Worm (Caenorhabditis elegans) whole organism, L2 larva: ENCODE data around the gene Y37H2A.1.

Experiments used
- C34F6.9 ChIP-seq: fragments of 150-350 bp; optimal IDR thresholded peaks from 2 replicates; lab custom pipeline; 2014; ENCODE audit warnings: missing biosample characterization, missing genetic modification characterization
- F13H6.1 ChIP-seq: sonication (generic microtip); optimal IDR thresholded peaks from 2 replicates; lab custom pipeline; 2016; ENCODE audit warnings: missing genetic modification characterization, missing compliant biosample characterization
- R02D3.7 ChIP-seq: fragments of 150-350 bp; optimal IDR thresholded peaks from 2 replicates; lab custom pipeline; 2014; ENCODE audit warnings: missing biosample characterization, missing genetic modification characterization
- Y55F3AM.14 ChIP-seq: fragments of 200-800 bp; sonication (Bioruptor generic); optimal IDR thresholded peaks from 2 replicates; lab custom pipeline; 2018; ENCODE audit warnings: mild to moderate bottlenecking, missing genetic modification characterization, missing compliant biosample characterization
- ZK546.5 ChIP-seq: sonication (generic microtip); optimal IDR thresholded peaks from 2 replicates; lab custom pipeline; 2017; ENCODE audit warnings: missing biosample characterization, missing genetic modification characterization
- ama-1 ChIP-seq: fragments of 150-350 bp; optimal IDR thresholded peaks from 2 replicates; lab custom pipeline; 2018; ENCODE audit warnings: inconsistent platforms
- blmp-1 ChIP-seq: sonication (generic microtip); optimal IDR thresholded peaks from 2 replicates; lab custom pipeline; 2017; ENCODE audit warnings: missing genetic modification characterization, mild to moderate bottlenecking, missing compliant biosample characterization, antibody characterized with exemption, moderate library complexity; ENCODE audit not compliant: insufficient read depth
- ceh-82 ChIP-seq: fragments of 150-350 bp; optimal IDR thresholded peaks from 2 replicates; lab custom pipeline; 2014; ENCODE audit warnings: missing biosample characterization, missing genetic modification characterization
- crh-2 ChIP-seq: sonication (generic microtip); optimal IDR thresholded peaks from 2 replicates; lab custom pipeline; 2017; ENCODE audit warnings: missing biosample characterization, missing genetic modification characterization
- egl-27 ChIP-seq: sonication (generic microtip); optimal IDR thresholded peaks from 3 replicates; lab custom pipeline; 2017; ENCODE audit warnings: missing biosample characterization, missing genetic modification reagents, missing genetic modification characterization
- elt-3 ChIP-seq: sonication (generic microtip); optimal IDR thresholded peaks from 2 replicates; lab custom pipeline; 2017; ENCODE audit warnings: missing biosample characterization, missing genetic modification characterization
- fos-1 ChIP-seq: fragments of 150-350 bp; optimal IDR thresholded peaks from 2 replicates; lab custom pipeline; 2014; ENCODE audit warnings: missing biosample characterization, missing genetic modification characterization
- gmeb-1 ChIP-seq: fragments of 150-350 bp; optimal IDR thresholded peaks from 2 replicates; lab custom pipeline; 2014; ENCODE audit warnings: missing biosample characterization, missing genetic modification characterization
- lin-11 ChIP-seq: fragments of 150-350 bp; sonication (generic microtip); optimal IDR thresholded peaks from 2 replicates; lab custom pipeline; 2014; ENCODE audit warnings: missing biosample characterization, missing genetic modification characterization, inconsistent platforms, mixed read lengths
- mab-5 ChIP-seq: fragments of 150-350 bp; optimal IDR thresholded peaks from 2 replicates; lab custom pipeline; 2014; ENCODE audit warnings: missing biosample characterization, missing genetic modification characterization
- mbf-1 ChIP-seq: sonication (generic microtip); optimal IDR thresholded peaks from 2 replicates; lab custom pipeline; 2017; ENCODE audit warnings: missing biosample characterization, missing genetic modification characterization
- mdl-1 ChIP-seq, 2 experiments: fragments of 150-350 bp in 1 of 2; sonication (generic microtip) in 1 of 2; optimal IDR thresholded peaks; 2 replicates each; lab custom pipeline; 2017; ENCODE audit warnings: missing biosample characterization in 2 of 2, missing genetic modification characterization in 2 of 2
- nhr-10 ChIP-seq: sonication (generic microtip); optimal IDR thresholded peaks from 2 replicates; lab custom pipeline; 2017; ENCODE audit warnings: missing biosample characterization, missing genetic modification characterization
- nhr-12 ChIP-seq: fragments of 150-350 bp; optimal IDR thresholded peaks from 2 replicates; lab custom pipeline; 2014; ENCODE audit warnings: missing biosample characterization, missing genetic modification characterization
- nhr-129 ChIP-seq: fragments of 150-350 bp; optimal IDR thresholded peaks from 2 replicates; lab custom pipeline; 2014; ENCODE audit warnings: missing biosample characterization, missing genetic modification characterization
- nhr-23 ChIP-seq: fragments of 150-350 bp; optimal IDR thresholded peaks from 2 replicates; lab custom pipeline; 2014; ENCODE audit warnings: missing biosample characterization, missing genetic modification reagents, missing genetic modification characterization
- nhr-77 ChIP-seq: fragments of 150-350 bp; optimal IDR thresholded peaks from 2 replicates; lab custom pipeline; 2014; ENCODE audit warnings: missing biosample characterization, missing genetic modification characterization
- sem-4 ChIP-seq: fragments of 150-350 bp; optimal IDR thresholded peaks from 2 replicates; lab custom pipeline; 2014; ENCODE audit warnings: missing biosample characterization, missing genetic modification reagents, missing genetic modification characterization
- skn-1 ChIP-seq: sonication (generic microtip); optimal IDR thresholded peaks from 2 replicates; lab custom pipeline; 2017; ENCODE audit warnings: missing biosample characterization, missing genetic modification characterization
- sma-3 ChIP-seq: sonication (generic microtip); optimal IDR thresholded peaks from 2 replicates; lab custom pipeline; 2016; ENCODE audit warnings: missing genetic modification reagents, missing genetic modification characterization, missing compliant biosample characterization
- sma-9 ChIP-seq, 2 experiments: fragments of 150-350 bp in 1 of 2; sonication (generic microtip) in 1 of 2; optimal IDR thresholded peaks; 2 replicates each; lab custom pipeline; 2014 to 2016; ENCODE audit warnings: missing genetic modification characterization in 2 of 2, mild to moderate bottlenecking in 1 of 2, missing biosample characterization in 1 of 2, missing compliant biosample characterization in 1 of 2, missing genetic modification reagents in 1 of 2, moderate library complexity in 1 of 2
- unc-62 ChIP-seq: fragments of 150-350 bp; optimal IDR thresholded peaks from 2 replicates; lab custom pipeline; 2014; ENCODE audit warnings: missing biosample characterization, missing genetic modification reagents, missing genetic modification characterization
- zag-1 ChIP-seq: fragments of 150-350 bp; optimal IDR thresholded peaks from 2 replicates; lab custom pipeline; 2014; ENCODE audit warnings: missing biosample characterization, missing genetic modification characterization
- ztf-11 ChIP-seq: sonication (generic microtip); optimal IDR thresholded peaks from 2 replicates; lab custom pipeline; 2017; ENCODE audit warnings: missing biosample characterization, missing genetic modification characterization
- ztf-4 ChIP-seq: fragments of 150-350 bp; optimal IDR thresholded peaks from 2 replicates; lab custom pipeline; 2014; ENCODE audit warnings: missing biosample characterization, missing genetic modification characterization

Gene Y37H2A.1

ce11 chrV:18158172-18158571 is 50.1 kb downstream of the Y37H2A.1 start:
- TF ChIP-seq R02D3.7 (tag; lab: Kevin White, UChicago) = no peak

ce11 chrV:18161228-18161627 is 53.2 kb downstream of the Y37H2A.1 start, which contains the start of gene C14A6.13:
Gene C14A6.13 (minus strand): TSS chrV:18161328.
- TF ChIP-seq ZK546.5 (tag; lab: Kevin White, UChicago) (no peak), elt-3 (tag; lab: Kevin White, UChicago) (no peak), gmeb-1 (tag; lab: Kevin White, UChicago) (no peak), F13H6.1 (tag; lab: Kevin White, UChicago) (no peak), ztf-11 (no peak), unc-62 (no peak), nhr-12 (tag; lab: Kevin White, UChicago) (no peak), sma-3 (GFP tag; lab: Kevin White, UChicago) (no peak), nhr-10 (no peak), zag-1 (tag; lab: Kevin White, UChicago) (no peak), mbf-1 (tag; lab: Kevin White, UChicago) (no peak), fos-1 (no peak), blmp-1 (no peak), Y55F3AM.14 (GFP tag; lab: Kevin White, UChicago) (no peak), lin-11 (no peak), mab-5 (tag; lab: Kevin White, UChicago) (no peak), ztf-4 (tag; lab: Kevin White, UChicago) (no peak), ceh-82 (no peak), nhr-129 (tag; lab: Kevin White, UChicago) (no peak)

- TF ChIP-seq nhr-77 (tag; lab: Kevin White, UChicago) = no peak
- no peak for TF ChIP-seq mdl-1 (tag; optimal IDR thresholded peaks at IDR 0.05; lab: Kevin White, UChicago)
- no peak for TF ChIP-seq gmeb-1 (tag; lab: Kevin White, UChicago)
- TF ChIP-seq fos-1 = no peak
- TF ChIP-seq nhr-10 = no peak
- no peak for TF ChIP-seq sma-9 (GFP tag; optimal IDR thresholded peaks at IDR 0.05; lab: Kevin White, UChicago)
- no peak for TF ChIP-seq sma-9 (tag; optimal IDR thresholded peaks at IDR 0.05; lab: Kevin White, UChicago)
- no peak for TF ChIP-seq ama-1 (lab: Kevin White, UChicago)
- TF ChIP-seq lin-11 = no peak
- TF ChIP-seq sem-4 = no peak
- TF ChIP-seq, all 48 proteins: peak for 0
Measured at ce11 chrV:18162568-18162967, 54.5 kb downstream of the Y37H2A.1 start, which contains the start of gene C14A6.12. Gene C14A6.12 (minus strand): TSS chrV:18162668.

ce11 chrV:18163434-18163833 is 55.4 kb downstream of the Y37H2A.1 start:
- TF ChIP-seq sem-4 (no peak), mdl-1 (tag; optimal IDR thresholded peaks at IDR 0.05; lab: Kevin White, UChicago) (no peak), nhr-23 (tag; lab: Kevin White, UChicago) (no peak), skn-1 (tag; lab: Kevin White, UChicago) (no peak), F13H6.1 (tag; lab: Kevin White, UChicago) (no peak), zag-1 (tag; lab: Kevin White, UChicago) (no peak), mab-5 (tag; lab: Kevin White, UChicago) (no peak), crh-2 (tag; lab: Kevin White, UChicago) (no peak), egl-27 (no peak), C34F6.9 (tag; lab: Kevin White, UChicago) (no peak)
- TF ChIP-seq, all 48 proteins: peak for 0
